Worm (Caenorhabditis elegans) whole organism, dauer: Measurements from ENCODE around the gene M28.9.

Experiments used
- unc-62 ChIP-seq: sonication (generic microtip); optimal IDR thresholded peaks from 2 replicates; lab custom pipeline; 2017; ENCODE audit warnings: missing biosample characterization, missing genetic modification reagents, missing genetic modification characterization

Gene M28.9

ce11 chrII:10680614-10681013 lies 41.4 kb downstream of the M28.9 start:
- TF ChIP-seq unc-62 (GFP tag; lab: Kevin White, UChicago), result no peak

ce11 chrII:10684954-10685353 lies 45.7 kb downstream of the M28.9 start:
- no peak for TF ChIP-seq unc-62 (GFP tag; lab: Kevin White, UChicago)
